Worm (Caenorhabditis elegans): ENCODE measurements around the gene C01B10.11.

Gene C01B10.11

DNA sequence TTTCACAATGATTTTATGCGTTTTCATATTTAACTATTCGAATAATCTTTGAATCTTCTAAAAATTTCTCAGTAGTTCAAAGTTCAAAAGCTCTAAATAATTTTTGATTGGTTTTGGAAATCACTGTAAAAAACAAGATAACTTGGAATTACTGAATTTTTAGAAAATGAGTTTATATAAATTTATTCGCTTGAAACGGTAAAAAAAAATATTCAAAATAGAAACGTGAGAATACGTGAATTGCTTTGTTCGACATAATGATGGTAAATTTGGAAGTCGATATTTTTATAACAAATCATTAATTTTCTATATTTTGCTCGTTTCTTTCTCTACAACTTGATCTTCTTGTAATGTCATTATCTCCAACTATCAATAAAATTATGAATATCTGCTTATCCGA lies 34.4 kb upstream of the C01B10.11 start, which contains the start of gene C01B10.44:
Gene C01B10.44 (plus strand): TSS at position 301 of the 400 bp plus-strand sequence.
- TF ChIP-seq nhr-23 (tag; optimal IDR thresholded peaks at IDR 0.05): no peak
- no peak for TF ChIP-seq nhr-43 (tag; optimal IDR thresholded peaks at IDR 0.05; ENCODE audit: poor library complexity, severe bottlenecking)
- no peak for TF ChIP-seq unc-39 (tag; optimal IDR thresholded peaks at IDR 0.05)
- no peak for TF ChIP-seq elt-2 (tag; optimal IDR thresholded peaks at IDR 0.05)
- no peak for TF ChIP-seq nhr-25 (tag; optimal IDR thresholded peaks at IDR 0.05)
- TF ChIP-seq ZK546.5 (tag; optimal IDR thresholded peaks at IDR 0.05): no peak
- TF ChIP-seq nfya-1 (tag; optimal IDR thresholded peaks at IDR 0.05; ENCODE audit: insufficient read depth): no peak
- TF ChIP-seq pqm-1 (tag; optimal IDR thresholded peaks at IDR 0.05): no peak
- TF ChIP-seq lin-15B (tag; optimal IDR thresholded peaks at IDR 0.05): no peak
- no peak for TF ChIP-seq mdl-1 (tag; optimal IDR thresholded peaks at IDR 0.05)
- no peak for TF ChIP-seq nhr-12 (tag; optimal IDR thresholded peaks at IDR 0.05)
- no peak for TF ChIP-seq nhr-28 (tag; optimal IDR thresholded peaks at IDR 0.05)
- no peak for TF ChIP-seq pha-4 (tag; optimal IDR thresholded peaks at IDR 0.05)
- no peak for TF ChIP-seq unc-62 (GFP tag; optimal IDR thresholded peaks at IDR 0.05)
- TF ChIP-seq tbx-2 (tag; optimal IDR thresholded peaks at IDR 0.05): no peak

DNA sequence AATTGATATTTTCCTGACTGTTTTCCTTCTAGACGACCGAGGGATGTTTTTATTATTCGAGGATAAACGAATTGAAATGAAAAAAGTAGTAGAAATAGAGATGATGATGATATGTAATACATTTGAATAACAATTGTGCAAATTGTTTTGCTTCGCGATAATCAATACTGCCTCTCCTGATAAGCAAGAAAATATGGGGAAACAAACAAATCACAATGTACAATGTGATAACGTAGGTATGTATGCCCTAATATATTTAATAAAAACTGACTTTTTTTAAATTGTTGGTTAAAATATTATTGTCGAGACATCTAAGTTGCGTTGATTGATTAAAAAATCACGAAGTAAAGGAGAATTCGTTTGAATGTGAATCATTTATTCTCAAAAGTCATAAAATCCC lies 30.0 kb upstream of the C01B10.11 start, which contains the start of gene cest-5.2:
Gene cest-5.2 (minus strand): TSS at position 128 of the 400 bp plus-strand sequence.
- peak; percentile 9 for TF ChIP-seq pqm-1 (tag; optimal IDR thresholded peaks at IDR 0.05)
- no peak for TF ChIP-seq fkh-10 (GFP tag; optimal IDR thresholded peaks at IDR 0.05)
- no peak for TF ChIP-seq eor-1 (tag; optimal IDR thresholded peaks at IDR 0.05)
- TF ChIP-seq hmg-11 (tag; optimal IDR thresholded peaks at IDR 0.05): no peak
- no peak for TF ChIP-seq nhr-28 (tag; optimal IDR thresholded peaks at IDR 0.05)
- TF ChIP-seq lin-15B (tag; optimal IDR thresholded peaks at IDR 0.05): no peak
- no peak for TF ChIP-seq unc-39 (tag; optimal IDR thresholded peaks at IDR 0.05)
- peak; percentile 14 for TF ChIP-seq ceh-28 (tag; optimal IDR thresholded peaks at IDR 0.05)
- peak; percentile 67 for TF ChIP-seq elt-2 (tag; optimal IDR thresholded peaks at IDR 0.05)
- TF ChIP-seq nhr-23 (tag; optimal IDR thresholded peaks at IDR 0.05): no peak
- no peak for TF ChIP-seq nhr-237 (tag; optimal IDR thresholded peaks at IDR 0.05)
- no peak for TF ChIP-seq daf-12 (tag; optimal IDR thresholded peaks at IDR 0.05)
- peak; percentile 26 for TF ChIP-seq pha-4 (tag; optimal IDR thresholded peaks at IDR 0.05)
- TF ChIP-seq zag-1 (tag; optimal IDR thresholded peaks at IDR 0.05): no peak
- TF ChIP-seq nhr-12 (tag; optimal IDR thresholded peaks at IDR 0.05): no peak

DNA sequence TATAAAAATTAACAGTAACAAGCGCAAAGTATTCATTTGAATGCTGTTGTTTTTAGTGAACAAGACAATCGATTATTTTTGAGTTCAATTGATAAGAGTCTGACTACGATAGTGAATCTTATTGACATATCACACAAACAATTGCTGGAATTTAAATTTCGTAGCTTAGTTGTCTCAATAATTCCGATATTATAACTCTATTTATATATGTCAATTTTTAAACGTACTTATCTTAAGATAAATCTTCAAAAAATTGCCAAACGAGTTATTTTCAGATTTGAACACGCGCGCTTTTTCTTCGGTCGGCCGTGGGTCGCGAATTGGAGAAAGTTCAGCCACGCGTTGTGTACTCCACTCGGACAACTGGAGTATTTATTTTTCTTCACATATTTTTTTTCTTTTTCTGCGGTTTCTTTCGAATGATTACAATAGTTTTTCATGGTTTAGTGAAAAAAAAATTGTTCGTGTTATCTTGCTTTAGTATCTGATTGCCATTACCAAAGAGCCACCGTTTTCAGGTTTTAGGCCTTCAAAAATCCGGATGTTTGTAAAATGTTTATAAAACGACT lies 26.0 kb upstream of the C01B10.11 start, which contains the start of the genes cest-5.1 and C01B10.9:
Gene cest-5.1 (minus strand): TSS at position 51 of the 569 bp plus-strand sequence.
Gene C01B10.9 (plus strand): TSS at position 519 of the 569 bp plus-strand sequence.
- no peak for TF ChIP-seq eor-1 (tag; optimal IDR thresholded peaks at IDR 0.05)
- no peak for TF ChIP-seq elt-3 (tag; optimal IDR thresholded peaks at IDR 0.05)
- TF ChIP-seq lsy-12 (tag; optimal IDR thresholded peaks at IDR 0.05): peak; percentile 61
- TF ChIP-seq tbx-2 (tag; optimal IDR thresholded peaks at IDR 0.05): no peak
- no peak for TF ChIP-seq lin-39 (tag; optimal IDR thresholded peaks at IDR 0.05)
- TF ChIP-seq mml-1 (tag; optimal IDR thresholded peaks at IDR 0.05): no peak
- TF ChIP-seq fkh-2 (tag; optimal IDR thresholded peaks at IDR 0.05): no peak
- TF ChIP-seq nhr-28 (tag; optimal IDR thresholded peaks at IDR 0.05): no peak
- no peak for TF ChIP-seq egl-27 (tag; optimal IDR thresholded peaks at IDR 0.05)
- no peak for TF ChIP-seq ama-1 (optimal IDR thresholded peaks at IDR 0.05)
- TF ChIP-seq nhr-67 (tag; optimal IDR thresholded peaks at IDR 0.05): no peak
- peak; percentile 83 for TF ChIP-seq lin-15B (tag; optimal IDR thresholded peaks at IDR 0.05)
- no peak for TF ChIP-seq egl-5 (tag; optimal IDR thresholded peaks at IDR 0.05)
- no peak for TF ChIP-seq nhr-12 (tag; optimal IDR thresholded peaks at IDR 0.05)
- TF ChIP-seq ztf-11 (tag; optimal IDR thresholded peaks at IDR 0.05): no peak
- no peak for TF ChIP-seq nhr-77 (tag; optimal IDR thresholded peaks at IDR 0.05)
- peak; percentile 37 for TF ChIP-seq ceh-28 (tag; optimal IDR thresholded peaks at IDR 0.05)
- TF ChIP-seq ztf-4 (tag; optimal IDR thresholded peaks at IDR 0.05): no peak
- TF ChIP-seq ceh-16 (tag; optimal IDR thresholded peaks at IDR 0.05): no peak
- no peak for TF ChIP-seq fkh-10 (GFP tag; optimal IDR thresholded peaks at IDR 0.05)
- peak; percentile 53 for TF ChIP-seq R02D3.7 (tag; optimal IDR thresholded peaks at IDR 0.05)
- peak; percentile 25 for TF ChIP-seq hmg-11 (tag; optimal IDR thresholded peaks at IDR 0.05)
- TF ChIP-seq pha-4 (tag; optimal IDR thresholded peaks at IDR 0.05): peak; percentile 78
- TF ChIP-seq aly-2 (tag; optimal IDR thresholded peaks at IDR 0.05): no peak
- TF ChIP-seq nhr-23 (tag; optimal IDR thresholded peaks at IDR 0.05): no peak
- TF ChIP-seq elt-2 (tag; optimal IDR thresholded peaks at IDR 0.05): peak; percentile 49
- no peak for TF ChIP-seq ceh-9 (tag; optimal IDR thresholded peaks at IDR 0.05)
- TF ChIP-seq zag-1 (tag; optimal IDR thresholded peaks at IDR 0.05): no peak
- peak; percentile 31 for TF ChIP-seq snpc-4 (tag; optimal IDR thresholded peaks at IDR 0.05)
- peak; percentile 91 for TF ChIP-seq nhr-43 (tag; optimal IDR thresholded peaks at IDR 0.05; ENCODE audit: poor library complexity, severe bottlenecking)
- TF ChIP-seq ceh-82 (tag; optimal IDR thresholded peaks at IDR 0.05): no peak
- no peak for TF ChIP-seq nhr-76 (tag; optimal IDR thresholded peaks at IDR 0.05)
- no peak for TF ChIP-seq elt-1 (tag; optimal IDR thresholded peaks at IDR 0.05)
- TF ChIP-seq nhr-25 (tag; optimal IDR thresholded peaks at IDR 0.05): no peak
- TF ChIP-seq nhr-11 (tag; optimal IDR thresholded peaks at IDR 0.05): no peak
- no peak for TF ChIP-seq jun-1 (tag; optimal IDR thresholded peaks at IDR 0.05)
- no peak for TF ChIP-seq mdl-1 (tag; optimal IDR thresholded peaks at IDR 0.05)
- TF ChIP-seq pqm-1 (tag; optimal IDR thresholded peaks at IDR 0.05): peak; percentile 18
- no peak for TF ChIP-seq fos-1 (tag; optimal IDR thresholded peaks at IDR 0.05)
- no peak for TF ChIP-seq ZK546.5 (tag; optimal IDR thresholded peaks at IDR 0.05)
- no peak for TF ChIP-seq sea-2 (GFP tag; optimal IDR thresholded peaks at IDR 0.05)
- TF ChIP-seq unc-39 (tag; optimal IDR thresholded peaks at IDR 0.05): no peak
